Fruit fly (Drosophila melanogaster) whole organism, embryonic: ENCODE data around the gene orion.
A peak's percentile ranks its signal among the peaks of the same experiment; 100 is the strongest.

Experiments
- Blimp-1 ChIP-seq: fragments of 200-800 bp; sonication (Bioruptor generic); optimal IDR thresholded peaks from 3 replicates; lab custom pipeline; 2018; ENCODE audit warnings: missing biosample characterization, missing genetic modification characterization, mild to moderate bottlenecking, moderate library complexity, missing genetic modification reagents
- CG10147 ChIP-seq: fragments of 200-800 bp; sonication (Bioruptor generic); optimal IDR thresholded peaks from 2 replicates; lab custom pipeline; 2019; ENCODE audit warnings: missing biosample characterization, mild to moderate bottlenecking, missing genetic modification characterization, moderate library complexity
- CG1024 ChIP-seq: fragments of 200-800 bp; sonication (Bioruptor generic); IDR thresholded peaks from 2 replicates; pipeline ENCODE4 v1.3.6; 2022; ENCODE audit warnings: missing biosample characterization, missing genetic modification characterization
- CG10274 ChIP-seq: fragments of 200-800 bp; sonication (Bioruptor generic); optimal IDR thresholded peaks from 3 replicates; lab custom pipeline; 2017; ENCODE audit warnings: missing biosample characterization, mild to moderate bottlenecking, missing genetic modification characterization
- CG1603 ChIP-seq: fragments of 200-800 bp; sonication (Bioruptor generic); optimal IDR thresholded peaks from 2 replicates; lab custom pipeline; 2019; ENCODE audit warnings: missing biosample characterization, mild to moderate bottlenecking, missing genetic modification characterization, moderate library complexity
- CG2712 ChIP-seq: fragments of 200-800 bp; optimal IDR thresholded peaks from 3 replicates; lab custom pipeline; 2019; ENCODE audit warnings: missing biosample characterization, mild to moderate bottlenecking, missing genetic modification characterization, moderate library complexity
- CG30403 ChIP-seq: fragments of 200-800 bp; sonication (Bioruptor generic); optimal IDR thresholded peaks from 3 replicates; lab custom pipeline; 2016; ENCODE audit warnings: missing biosample characterization, missing genetic modification characterization
- CG3995 ChIP-seq: fragments of 200-800 bp; sonication (Bioruptor generic); optimal IDR thresholded peaks from 3 replicates; lab custom pipeline; 2016; ENCODE audit warnings: missing biosample characterization, missing genetic modification characterization
- CG8290 ChIP-seq, 3 experiments: fragments of 200-800 bp; sonication (Bioruptor generic); optimal IDR thresholded peaks; 2 replicates each; lab custom pipeline; 2016 to 2019; ENCODE audit warnings: missing biosample characterization in 3 of 3, missing genetic modification characterization in 3 of 3, mild to moderate bottlenecking in 2 of 3, moderate library complexity in 1 of 3
- CG8388 ChIP-seq: fragments of 200-800 bp; sonication (Bioruptor generic); optimal IDR thresholded peaks from 2 replicates; lab custom pipeline; 2019; ENCODE audit warnings: missing biosample characterization, mild to moderate bottlenecking, missing genetic modification characterization, moderate library complexity
- CG9215 ChIP-seq: fragments of 200-800 bp; sonication (Bioruptor generic); IDR thresholded peaks from 2 replicates; pipeline ENCODE4 v1.3.6; 2022; ENCODE audit warnings: missing biosample characterization, missing genetic modification characterization
- Chrac-16 ChIP-seq: fragments of 200-800 bp; sonication (Bioruptor generic); optimal IDR thresholded peaks from 3 replicates; lab custom pipeline; 2016; ENCODE audit warnings: missing biosample characterization, missing genetic modification characterization
- CoRest ChIP-seq: fragments of 200-800 bp; sonication (Bioruptor generic); optimal IDR thresholded peaks from 3 replicates; lab custom pipeline; 2018; ENCODE audit warnings: missing biosample characterization, mild to moderate bottlenecking, missing genetic modification characterization, moderate library complexity
- D ChIP-seq, 2 experiments: fragments of 200-800 bp in 1 of 2; fragments of >200 bp in 1 of 2; sonication (Bioruptor generic) in 1 of 2; optimal IDR thresholded peaks; 2 replicates in 1 of 2; 3 replicates in 1 of 2; lab custom pipeline; 2017; ENCODE audit warnings: mild to moderate bottlenecking in 1 of 2, missing biosample characterization in 1 of 2, missing genetic modification characterization in 1 of 2, missing genetic modification reagents in 1 of 2
- Dip3 ChIP-seq: fragments of 200-800 bp; sonication (Bioruptor generic); optimal IDR thresholded peaks from 3 replicates; lab custom pipeline; 2016; ENCODE audit warnings: missing biosample characterization, missing genetic modification characterization
- Dll ChIP-seq: fragments of 200-800 bp; sonication (Bioruptor generic); IDR thresholded peaks from 4 replicates; pipeline ENCODE4 v1.3.6; 2022; ENCODE audit warnings: missing biosample characterization, missing genetic modification characterization; ENCODE audit not compliant: partially characterized antibody
- Doc3 ChIP-seq: fragments of 200-800 bp; sonication (Bioruptor generic); IDR thresholded peaks from 3 replicates; pipeline ENCODE4 v1.3.6; 2022; ENCODE audit warnings: missing biosample characterization, missing genetic modification characterization; ENCODE audit not compliant: partially characterized antibody
- Elba2 ChIP-seq: fragments of 200-800 bp; sonication (Bioruptor generic); optimal IDR thresholded peaks from 3 replicates; lab custom pipeline; 2016; ENCODE audit warnings: missing biosample characterization, missing genetic modification characterization
- Gsc ChIP-seq: fragments of 200-800 bp; sonication (Bioruptor generic); IDR thresholded peaks from 2 replicates; pipeline ENCODE4 v1.3.6; 2022; ENCODE audit warnings: missing biosample characterization, missing genetic modification characterization
- HLH4C ChIP-seq: fragments of 200-800 bp; sonication (Bioruptor generic); IDR thresholded peaks from 3 replicates; pipeline ENCODE4 v1.3.6; 2022; ENCODE audit warnings: missing biosample characterization, missing genetic modification characterization; ENCODE audit not compliant: partially characterized antibody
- HmgD ChIP-seq: fragments of 200-800 bp; sonication (Bioruptor generic); optimal IDR thresholded peaks from 3 replicates; lab custom pipeline; 2016; ENCODE audit warnings: missing biosample characterization, missing genetic modification characterization
- Hr51 ChIP-seq, 2 experiments: fragments of 200-800 bp; sonication (Bioruptor generic); optimal IDR thresholded peaks; 2 replicates in 1 of 2; 3 replicates in 1 of 2; lab custom pipeline; 2016 to 2018; ENCODE audit warnings: missing biosample characterization in 2 of 2, missing genetic modification characterization in 2 of 2, mild to moderate bottlenecking in 1 of 2, moderate library complexity in 1 of 2
- Nf-YA ChIP-seq: fragments of 200-800 bp; sonication (Bioruptor generic); IDR thresholded peaks from 2 replicates; pipeline ENCODE4 v1.3.6; 2022; ENCODE audit warnings: missing biosample characterization, missing genetic modification characterization
- Pdp1 ChIP-seq, 2 experiments: fragments of 200-800 bp; sonication (Bioruptor generic); optimal IDR thresholded peaks; 3 replicates each; lab custom pipeline; 2016; ENCODE audit warnings: missing biosample characterization in 2 of 2, missing genetic modification characterization in 2 of 2, mild to moderate bottlenecking in 1 of 2, moderate library complexity in 1 of 2
- Ptx1 ChIP-seq: fragments of 200-800 bp; sonication (Bioruptor generic); IDR thresholded peaks from 2 replicates; pipeline ENCODE4 v1.3.6; 2022; ENCODE audit warnings: missing biosample characterization, missing genetic modification characterization
- Rfx ChIP-seq: fragments of 200-800 bp; sonication (Bioruptor generic); IDR thresholded peaks from 2 replicates; pipeline ENCODE4 v1.3.6; 2022; ENCODE audit warnings: missing biosample characterization, missing genetic modification characterization
- abd-A ChIP-seq: fragments of 200-800 bp; sonication (Bioruptor generic); optimal IDR thresholded peaks from 3 replicates; lab custom pipeline; 2019; ENCODE audit warnings: missing biosample characterization, mild to moderate bottlenecking, missing genetic modification characterization, moderate library complexity
- az2 ChIP-seq: fragments of 200-800 bp; sonication (Bioruptor generic); optimal IDR thresholded peaks from 3 replicates; lab custom pipeline; 2016; ENCODE audit warnings: missing biosample characterization, missing genetic modification characterization
- chinmo ChIP-seq: fragments of 200-800 bp; sonication (Bioruptor generic); IDR thresholded peaks from 4 replicates; pipeline ENCODE4 v1.3.6; 2022; ENCODE audit warnings: missing biosample characterization, missing genetic modification characterization; ENCODE audit not compliant: partially characterized antibody
- crp ChIP-seq, 2 experiments: fragments of 200-800 bp; sonication (Bioruptor generic); optimal IDR thresholded peaks; 2 replicates in 1 of 2; 3 replicates in 1 of 2; lab custom pipeline; 2017; ENCODE audit warnings: missing biosample characterization in 2 of 2, missing genetic modification characterization in 2 of 2, mild to moderate bottlenecking in 1 of 2, moderate library complexity in 1 of 2
- fd102C ChIP-seq: fragments of 200-800 bp; sonication (Bioruptor generic); optimal IDR thresholded peaks from 2 replicates; lab custom pipeline; 2018; ENCODE audit warnings: missing biosample characterization, mild to moderate bottlenecking, missing genetic modification characterization, moderate library complexity
- fd96Cb ChIP-seq: fragments of 200-800 bp; sonication (Bioruptor generic); optimal IDR thresholded peaks from 2 replicates; lab custom pipeline; 2018; ENCODE audit warnings: missing biosample characterization, mild to moderate bottlenecking, missing genetic modification characterization, moderate library complexity
- lmd ChIP-seq: fragments of 200-800 bp; sonication (Bioruptor generic); IDR thresholded peaks from 2 replicates; pipeline ENCODE4 v1.3.6; 2022; ENCODE audit warnings: missing biosample characterization, missing genetic modification characterization
- mirr ChIP-seq: fragments of 200-800 bp; sonication (Bioruptor generic); optimal IDR thresholded peaks from 3 replicates; lab custom pipeline; 2018; ENCODE audit warnings: missing biosample characterization, mild to moderate bottlenecking, missing genetic modification characterization
- rib ChIP-seq: fragments of 200-800 bp; sonication (Bioruptor generic); IDR thresholded peaks from 2 replicates; pipeline ENCODE4 v1.3.6; 2022; ENCODE audit warnings: missing biosample characterization, missing genetic modification characterization
- sc ChIP-seq, 3 experiments: fragments of >200 bp in 2 of 3; fragments of 200-800 bp in 1 of 3; sonication (Bioruptor generic) in 1 of 3; optimal IDR thresholded peaks; 2 replicates in 2 of 3; 3 replicates in 1 of 3; lab custom pipeline; 2017; ENCODE audit warnings: mild to moderate bottlenecking in 1 of 3, missing biosample characterization in 1 of 3, missing genetic modification characterization in 1 of 3, missing genetic modification reagents in 1 of 3
- shn ChIP-seq: fragments of 200-800 bp; sonication (Bioruptor generic); optimal IDR thresholded peaks from 3 replicates; lab custom pipeline; 2016; ENCODE audit warnings: missing biosample characterization, missing genetic modification characterization
- sisA ChIP-seq: fragments of 200-800 bp; sonication (Bioruptor generic); IDR thresholded peaks from 2 replicates; pipeline ENCODE4 v1.3.6; 2022; ENCODE audit warnings: missing biosample characterization, missing genetic modification characterization
- slp2 ChIP-seq: fragments of 200-800 bp; sonication (Bioruptor generic); optimal IDR thresholded peaks from 2 replicates; lab custom pipeline; 2016; ENCODE audit warnings: missing biosample characterization, missing genetic modification characterization
- sqz ChIP-seq: fragments of 200-800 bp; sonication (Bioruptor generic); optimal IDR thresholded peaks from 3 replicates; lab custom pipeline; 2018; ENCODE audit warnings: missing biosample characterization, mild to moderate bottlenecking, missing genetic modification characterization
- stc ChIP-seq: fragments of 200-800 bp; sonication (Bioruptor generic); IDR thresholded peaks from 2 replicates; pipeline ENCODE4 v1.3.6; 2022; ENCODE audit warnings: missing biosample characterization, missing genetic modification characterization
- tgo ChIP-seq: fragments of 200-800 bp; sonication (Bioruptor generic); IDR thresholded peaks from 3 replicates; pipeline ENCODE4 v1.3.6; 2022; ENCODE audit warnings: missing biosample characterization, missing genetic modification characterization
- tll ChIP-seq, 2 experiments: fragments of 200-800 bp in 1 of 2; fragments of >200 bp in 1 of 2; sonication (Bioruptor generic) in 1 of 2; optimal IDR thresholded peaks; 2 replicates each; lab custom pipeline; 2017 to 2019; ENCODE audit warnings: missing biosample characterization in 2 of 2, missing genetic modification characterization in 2 of 2, mild to moderate bottlenecking in 1 of 2, moderate library complexity in 1 of 2
- zf30C ChIP-seq: fragments of 200-800 bp; sonication (Bioruptor generic); optimal IDR thresholded peaks from 3 replicates; lab custom pipeline; 2018; ENCODE audit warnings: missing biosample characterization, mild to moderate bottlenecking, missing genetic modification characterization

The orion gene

DNA sequence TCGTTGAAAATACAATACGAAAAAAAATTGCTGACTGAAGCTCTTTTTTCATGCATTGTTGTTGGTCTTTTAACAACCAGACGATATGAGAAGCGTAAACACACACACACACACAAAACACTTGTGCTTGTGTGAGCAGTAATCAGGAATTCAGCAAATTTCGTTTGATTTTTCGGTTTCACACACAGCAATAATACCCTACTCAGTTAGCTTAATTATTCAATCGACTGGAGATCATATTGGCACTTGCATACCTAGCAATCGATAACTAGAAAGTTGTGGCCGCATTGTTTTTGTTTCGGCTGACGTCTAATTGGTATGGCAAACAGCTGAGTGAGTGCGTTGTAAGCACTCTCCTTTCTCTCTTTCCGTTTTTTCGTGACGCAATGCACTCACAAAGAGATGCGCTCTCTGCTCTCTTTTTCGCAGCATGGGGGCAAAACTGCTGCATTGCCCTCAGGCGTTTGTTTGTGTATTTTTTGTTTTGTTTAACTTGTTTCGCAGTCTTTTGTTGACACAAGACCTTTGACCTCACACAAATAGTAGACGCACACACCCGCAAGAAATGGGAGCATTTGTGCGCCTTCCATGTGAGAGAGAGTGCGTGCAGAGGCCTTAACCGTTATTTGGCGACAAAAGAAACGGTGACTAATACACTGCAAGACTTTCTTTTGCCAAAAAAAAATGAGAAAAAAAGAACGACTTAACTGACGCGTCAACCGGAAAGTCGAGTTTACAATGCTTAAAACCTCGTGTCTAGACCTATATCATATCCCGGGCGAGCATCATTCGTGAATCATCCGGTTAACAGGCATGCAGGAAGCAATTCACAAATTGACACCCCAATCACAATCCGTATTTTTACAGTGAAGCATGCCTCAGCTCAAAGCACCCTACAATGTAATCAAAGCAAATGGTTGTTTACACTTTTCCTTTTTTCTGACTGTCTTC is 1.7 kb downstream of the orion start (continued):
- TF ChIP-seq rib (GFP tag; lab: Robert Waterston, UW) (no peak), mirr (peak; percentile 43), Hr51 (GFP tag; optimal IDR thresholded peaks at IDR 0.05; lab: Kevin White, UChicago) (peak in 1 of 2 experiments; percentile 23), CG1024 (GFP tag; lab: Robert Waterston, UW) (0 out of 2 replicates have a peak, but pooled peaks have one; percentile 2), CG2712 (peak; percentile 23), slp2 (GFP tag; lab: Kevin White, UChicago) (no peak), stc (GFP tag; lab: Robert Waterston, UW) (0 out of 2 replicates have a peak, but pooled peaks have one; percentile 8), CG1603 (tag; lab: Kevin White, UChicago) (peak; percentile 34), HmgD (GFP tag; lab: Kevin White, UChicago) (peak; percentile 1), CG9215 (GFP tag; lab: Robert Waterston, UW) (no peak), Dip3 (GFP tag; lab: Kevin White, UChicago) (peak; percentile 14), shn (GFP tag; lab: Kevin White, UChicago) (peak; percentile 19), sc (optimal IDR thresholded peaks at IDR 0.05; lab: Kevin White, UChicago) (no peak), sc (GFP tag; optimal IDR thresholded peaks at IDR 0.05; lab: Kevin White, UChicago) (no peak), lmd (GFP tag; lab: Robert Waterston, UW) (peak; percentile 45; the same call in 1 of the 2 replicates), Ptx1 (peak; percentile 50), Gsc (GFP tag; lab: Robert Waterston, UW) (no peak), CG3995 (GFP tag; lab: Kevin White, UChicago) (peak; percentile 26), CoRest (tag; lab: Kevin White, UChicago) (peak; percentile 29), sqz (peak; percentile 94), Pdp1 (GFP tag; optimal IDR thresholded peaks at IDR 0.05; lab: Kevin White, UChicago) (peak in 1 of 2 experiments; percentile 93), CG8290 (GFP tag; optimal IDR thresholded peaks at IDR 0.05; lab: Kevin White, UChicago) (no peak), CG8290 (tag; optimal IDR thresholded peaks at IDR 0.05; lab: Kevin White, UChicago) (peak in 1 of 2 experiments; percentile 58), CG10147 (GFP tag; lab: Kevin White, UChicago) (peak; percentile 27), Chrac-16 (peak; percentile 5), CG30403 (peak; percentile 30), crp (GFP tag; optimal IDR thresholded peaks at IDR 0.05; lab: Kevin White, UChicago) (peak in 1 of 2 experiments; percentile 54), tll (GFP tag; optimal IDR thresholded peaks at IDR 0.05; lab: Kevin White, UChicago) (no peak), D (optimal IDR thresholded peaks at IDR 0.05; lab: Kevin White, UChicago) (no peak), D (GFP tag; optimal IDR thresholded peaks at IDR 0.05; lab: Kevin White, UChicago) (no peak), HLH4C (GFP tag; lab: Robert Waterston, UW) (no peak), Dll (GFP tag; lab: Robert Waterston, UW) (0 out of 4 replicates have a peak, but pooled peaks have one; percentile 37), tgo (GFP tag; lab: Robert Waterston, UW) (peak; percentile 33; the same call in 2 of the 3 replicates), abd-A (tag; lab: Kevin White, UChicago) (peak; percentile 38), az2 (GFP tag; lab: Kevin White, UChicago) (no peak), fd102C (GFP tag; lab: Kevin White, UChicago) (no peak), Nf-YA (GFP tag; lab: Robert Waterston, UW) (no peak), Rfx (GFP tag; lab: Robert Waterston, UW) (peak; percentile 56), Elba2 (GFP tag; lab: Kevin White, UChicago) (no peak), sisA (GFP tag; lab: Robert Waterston, UW) (0 out of 2 replicates have a peak, but pooled peaks have one; percentile 15), CG10274 (peak; percentile 97), chinmo (GFP tag; lab: Robert Waterston, UW) (peak; percentile 6; the same call in 1 of the 4 replicates), Blimp-1 (peak; percentile 42), CG8388 (GFP tag; lab: Kevin White, UChicago) (no peak), Doc3 (GFP tag; lab: Robert Waterston, UW) (peak; percentile 27; the same call in 1 of the 3 replicates), fd96Cb (tag; lab: Kevin White, UChicago) (peak; percentile 42), zf30C (peak; percentile 68)
